Fruit fly (Drosophila melanogaster) whole organism, prepupa: ENCODE data around the gene CG4686.

ENCODE experiments used
- CG10631 ChIP-seq: fragments of 200-800 bp; sonication (Bioruptor generic); optimal IDR thresholded peaks from 2 replicates; lab custom pipeline; 2016; ENCODE audit warnings: missing biosample characterization, missing genetic modification characterization
- CG10669 ChIP-seq: fragments of 200-800 bp; sonication (Bioruptor generic); optimal IDR thresholded peaks from 3 replicates; lab custom pipeline; 2018; ENCODE audit warnings: missing biosample characterization, mild to moderate bottlenecking, missing genetic modification characterization, moderate library complexity
- CG11762 ChIP-seq: fragments of 200-800 bp; sonication (Bioruptor generic); optimal IDR thresholded peaks from 3 replicates; lab custom pipeline; 2016; ENCODE audit warnings: missing biosample characterization, missing genetic modification characterization; ENCODE audit not compliant: insufficient read depth
- CG11902 ChIP-seq: fragments of 200-800 bp; sonication (Bioruptor generic); optimal IDR thresholded peaks from 3 replicates; lab custom pipeline; 2016; ENCODE audit warnings: missing biosample characterization, missing genetic modification characterization
- CG15336 ChIP-seq: fragments of 200-800 bp; sonication (Bioruptor generic); IDR thresholded peaks from 2 replicates; pipeline ENCODE4 v1.3.6; 2022; ENCODE audit warnings: missing biosample characterization, missing genetic modification characterization
- CG16779 ChIP-seq: fragments of 200-800 bp; sonication (Bioruptor generic); optimal IDR thresholded peaks from 3 replicates; lab custom pipeline; 2017; ENCODE audit warnings: missing biosample characterization, mild to moderate bottlenecking, missing genetic modification characterization
- CG3032 ChIP-seq: fragments of 200-800 bp; optimal IDR thresholded peaks from 2 replicates; lab custom pipeline; 2019; ENCODE audit warnings: missing biosample characterization, mild to moderate bottlenecking, missing genetic modification characterization, moderate library complexity
- CG31627 ChIP-seq: fragments of 200-800 bp; sonication (Bioruptor generic); optimal IDR thresholded peaks from 3 replicates; lab custom pipeline; 2016; ENCODE audit warnings: missing biosample characterization, missing genetic modification characterization
- CG34406 ChIP-seq: fragments of 200-800 bp; sonication (Bioruptor generic); optimal IDR thresholded peaks from 3 replicates; lab custom pipeline; 2016; ENCODE audit warnings: missing biosample characterization, missing genetic modification characterization
- CG3919 ChIP-seq: fragments of 200-800 bp; sonication (Bioruptor generic); optimal IDR thresholded peaks from 3 replicates; lab custom pipeline; 2016; ENCODE audit warnings: missing biosample characterization, missing genetic modification characterization
- CG4318 ChIP-seq: fragments of 200-800 bp; sonication (Bioruptor generic); optimal IDR thresholded peaks from 3 replicates; lab custom pipeline; 2017; ENCODE audit warnings: missing biosample characterization, mild to moderate bottlenecking, missing genetic modification characterization
- CG6163 ChIP-seq: fragments of 200-800 bp; sonication (Bioruptor generic); IDR thresholded peaks from 3 replicates; pipeline ENCODE4 v1.3.6; 2022; ENCODE audit warnings: missing biosample characterization, missing genetic modification characterization
- CG6276 ChIP-seq: fragments of 200-800 bp; sonication (Bioruptor generic); optimal IDR thresholded peaks from 2 replicates; lab custom pipeline; 2017; ENCODE audit warnings: missing biosample characterization, mild to moderate bottlenecking, missing genetic modification characterization
- CG6792 ChIP-seq: fragments of 200-800 bp; sonication (Bioruptor generic); optimal IDR thresholded peaks from 3 replicates; lab custom pipeline; 2016; ENCODE audit warnings: missing biosample characterization, missing genetic modification characterization
- CG6808 ChIP-seq: fragments of 200-800 bp; sonication (Bioruptor generic); optimal IDR thresholded peaks from 3 replicates; lab custom pipeline; 2017; ENCODE audit warnings: missing biosample characterization, missing genetic modification characterization, mild to moderate bottlenecking, moderate library complexity, missing genetic modification reagents
- CG6854 ChIP-seq: fragments of 200-800 bp; sonication (Bioruptor generic); optimal IDR thresholded peaks from 2 replicates; lab custom pipeline; 2017; ENCODE audit warnings: missing biosample characterization, mild to moderate bottlenecking, missing genetic modification characterization
- CG7368 ChIP-seq: fragments of 200-800 bp; sonication (Bioruptor generic); optimal IDR thresholded peaks from 3 replicates; lab custom pipeline; 2016; ENCODE audit warnings: missing biosample characterization, missing genetic modification characterization
- CG8119 ChIP-seq: fragments of 200-800 bp; sonication (Bioruptor generic); IDR thresholded peaks from 3 replicates; pipeline ENCODE4 v1.3.6; 2022; ENCODE audit warnings: missing biosample characterization, missing genetic modification characterization
- CG8319 ChIP-seq: fragments of 200-800 bp; sonication (Bioruptor generic); optimal IDR thresholded peaks from 3 replicates; lab custom pipeline; 2016; ENCODE audit warnings: missing biosample characterization, missing genetic modification characterization
- CG8632 ChIP-seq: fragments of 200-800 bp; sonication (Bioruptor generic); optimal IDR thresholded peaks from 3 replicates; lab custom pipeline; 2016; ENCODE audit warnings: missing biosample characterization, missing genetic modification characterization
- Eip78C ChIP-seq: fragments of 200-800 bp; sonication (Bioruptor generic); peaks from one replicate; lab custom pipeline; 2016; ENCODE audit warnings: missing biosample characterization, missing genetic modification characterization
- Ets96B ChIP-seq: fragments of 200-800 bp; optimal IDR thresholded peaks from 2 replicates; lab custom pipeline; 2019; ENCODE audit warnings: missing biosample characterization, mild to moderate bottlenecking, missing genetic modification characterization, moderate library complexity
- Gug ChIP-seq: fragments of 200-800 bp; sonication (Bioruptor generic); IDR thresholded peaks from 2 replicates; pipeline ENCODE4 v1.3.6; 2022; ENCODE audit warnings: missing biosample characterization, missing genetic modification characterization
- Hr38 ChIP-seq: sonication (Bioruptor generic); optimal IDR thresholded peaks from 2 replicates; lab custom pipeline; 2016; ENCODE audit warnings: missing biosample characterization, missing genetic modification characterization
- Hr39 ChIP-seq: fragments of 200-800 bp; sonication (Bioruptor generic); optimal IDR thresholded peaks from 2 replicates; lab custom pipeline; 2016; ENCODE audit warnings: missing biosample characterization, missing genetic modification characterization
- Hr4 ChIP-seq: fragments of 200-800 bp; sonication (Bioruptor generic); optimal IDR thresholded peaks from 3 replicates; lab custom pipeline; 2016; ENCODE audit warnings: missing biosample characterization, missing genetic modification characterization
- Lpt ChIP-seq: fragments of 200-800 bp; sonication (Bioruptor generic); optimal IDR thresholded peaks from 3 replicates; lab custom pipeline; 2016; ENCODE audit warnings: missing biosample characterization, missing genetic modification characterization
- Met ChIP-seq: fragments of 200-800 bp; sonication (Bioruptor generic); optimal IDR thresholded peaks from 3 replicates; lab custom pipeline; 2016; ENCODE audit warnings: missing biosample characterization, missing genetic modification characterization
- OdsH ChIP-seq: fragments of 200-800 bp; sonication (Bioruptor generic); optimal IDR thresholded peaks from 3 replicates; lab custom pipeline; 2016; ENCODE audit warnings: missing biosample characterization, missing genetic modification characterization
- Sox102F ChIP-seq: fragments of 200-800 bp; sonication (Bioruptor generic); optimal IDR thresholded peaks from 2 replicates; lab custom pipeline; 2016; ENCODE audit warnings: missing biosample characterization, mild to moderate bottlenecking, missing genetic modification characterization
- Sox14 ChIP-seq: fragments of 200-800 bp; sonication (Bioruptor generic); optimal IDR thresholded peaks from 3 replicates; lab custom pipeline; 2016; ENCODE audit warnings: missing biosample characterization, missing genetic modification characterization
- Sox15 ChIP-seq: fragments of 200-800 bp; sonication (Bioruptor generic); optimal IDR thresholded peaks from 3 replicates; lab custom pipeline; 2016; ENCODE audit warnings: missing biosample characterization, missing genetic modification characterization
- achi ChIP-seq: fragments of 200-800 bp; sonication (Bioruptor generic); optimal IDR thresholded peaks from 3 replicates; lab custom pipeline; 2016; ENCODE audit warnings: missing biosample characterization, missing genetic modification characterization
- acj6 ChIP-seq: fragments of 200-800 bp; sonication (Bioruptor generic); optimal IDR thresholded peaks from 3 replicates; lab custom pipeline; 2016; ENCODE audit warnings: missing biosample characterization, missing genetic modification characterization
- cyc ChIP-seq: fragments of 200-800 bp; sonication (Bioruptor generic); optimal IDR thresholded peaks from 3 replicates; lab custom pipeline; 2016; ENCODE audit warnings: missing biosample characterization, missing genetic modification characterization
- dac ChIP-seq: fragments of 200-800 bp; sonication (Bioruptor generic); optimal IDR thresholded peaks from 2 replicates; lab custom pipeline; 2017; ENCODE audit warnings: missing biosample characterization, mild to moderate bottlenecking, missing genetic modification characterization
- dsx ChIP-seq: fragments of 200-800 bp; optimal IDR thresholded peaks from 3 replicates; lab custom pipeline; 2019; ENCODE audit warnings: missing biosample characterization, mild to moderate bottlenecking, missing genetic modification characterization, moderate library complexity; ENCODE audit not compliant: poor library complexity, severe bottlenecking
- eg ChIP-seq: fragments of 200-800 bp; sonication (Bioruptor generic); IDR thresholded peaks from 3 replicates; pipeline ENCODE4 v1.3.6; 2022; ENCODE audit warnings: missing biosample characterization, missing genetic modification characterization
- esn ChIP-seq: fragments of 200-800 bp; sonication (Bioruptor generic); optimal IDR thresholded peaks from 2 replicates; lab custom pipeline; 2016; ENCODE audit warnings: missing biosample characterization, mild to moderate bottlenecking, missing genetic modification characterization, moderate library complexity
- fd59A ChIP-seq: fragments of 200-800 bp; sonication (Bioruptor generic); optimal IDR thresholded peaks from 2 replicates; lab custom pipeline; 2017; ENCODE audit warnings: missing biosample characterization, mild to moderate bottlenecking, missing genetic modification characterization, missing genetic modification reagents
- fd85E ChIP-seq: fragments of 200-800 bp; sonication (Bioruptor generic); optimal IDR thresholded peaks from 3 replicates; lab custom pipeline; 2016; ENCODE audit warnings: missing biosample characterization, missing genetic modification characterization
- fkh ChIP-seq: fragments of 200-800 bp; sonication (Bioruptor generic); optimal IDR thresholded peaks from 3 replicates; lab custom pipeline; 2017; ENCODE audit warnings: missing biosample characterization, mild to moderate bottlenecking, missing genetic modification characterization, moderate library complexity
- pdm3 ChIP-seq: fragments of 200-800 bp; sonication (Bioruptor generic); optimal IDR thresholded peaks from 3 replicates; lab custom pipeline; 2016; ENCODE audit warnings: missing biosample characterization, missing genetic modification characterization
- salr ChIP-seq, 2 experiments: fragments of 200-800 bp; sonication (Bioruptor generic); optimal IDR thresholded peaks; 3 replicates each; lab custom pipeline; 2016 to 2018; ENCODE audit warnings: missing biosample characterization in 2 of 2, missing genetic modification characterization in 2 of 2, mild to moderate bottlenecking in 1 of 2
- spab ChIP-seq: fragments of 200-800 bp; sonication (Bioruptor generic); optimal IDR thresholded peaks from 2 replicates; lab custom pipeline; 2017; ENCODE audit warnings: missing biosample characterization, mild to moderate bottlenecking, missing genetic modification characterization, missing genetic modification reagents
- svp ChIP-seq: fragments of 200-800 bp; sonication (Bioruptor generic); peaks from one replicate; lab custom pipeline; 2016; ENCODE audit warnings: missing biosample characterization, missing genetic modification characterization
- vri ChIP-seq: fragments of 200-800 bp; sonication (Bioruptor generic); optimal IDR thresholded peaks from 3 replicates; lab custom pipeline; 2016; ENCODE audit warnings: missing biosample characterization, mild to moderate bottlenecking, missing genetic modification characterization

CG4686 gene

DNA sequence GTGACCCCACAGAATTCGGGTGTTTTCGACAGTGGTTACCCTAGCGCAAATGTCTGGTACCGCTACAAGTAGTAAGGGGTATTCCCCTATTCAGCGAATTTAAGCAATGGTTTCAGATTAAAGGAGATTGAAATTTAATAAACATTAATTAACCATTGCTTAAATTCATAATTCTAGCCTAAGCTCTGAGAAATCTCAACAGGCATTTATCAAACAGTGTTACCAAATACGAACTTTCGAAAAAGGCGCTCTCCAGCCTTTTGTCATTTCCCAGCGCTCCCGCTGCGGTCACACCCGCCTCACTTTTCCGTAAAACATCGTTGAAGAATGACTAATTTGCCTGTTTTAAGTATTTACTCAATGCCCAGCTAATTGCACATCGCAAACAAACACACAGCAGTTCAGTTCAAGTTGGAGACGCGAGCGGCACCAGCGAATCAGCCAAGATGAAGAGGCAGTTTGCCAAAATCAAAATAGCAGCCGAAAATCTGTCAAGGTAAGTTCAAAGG, 40.6 kb downstream of the CG4686 start, which contains the start of the genes Surf6 and RhoGAP92B (continued):
- TF ChIP-seq eg (GFP tag; lab: Robert Waterston, UW) = peak; percentile 64; the same call in 2 of the 3 replicates
- peak; percentile 68 for TF ChIP-seq Met (GFP tag; lab: Kevin White, UChicago)
- peak; percentile 19 for TF ChIP-seq CG11902 (GFP tag; lab: Kevin White, UChicago)
- TF ChIP-seq CG6808 (GFP tag; lab: Kevin White, UChicago) = peak; percentile 52
- peak; percentile 62 for TF ChIP-seq achi (GFP tag; lab: Kevin White, UChicago)
- TF ChIP-seq salr (GFP tag; optimal IDR thresholded peaks at IDR 0.05; lab: Kevin White, UChicago) = no peak
- TF ChIP-seq Sox15 (GFP tag; lab: Kevin White, UChicago) = peak; percentile 27
- peak; percentile 31 for TF ChIP-seq Ets96B (tag; lab: Kevin White, UChicago)
- TF ChIP-seq Hr4 = peak; percentile 51
- no peak for TF ChIP-seq CG4318 (GFP tag; lab: Kevin White, UChicago)
- TF ChIP-seq Sox14 (GFP tag; lab: Kevin White, UChicago) = peak; percentile 76
- peak; percentile 55 for TF ChIP-seq cyc (GFP tag; lab: Kevin White, UChicago)
- no peak for TF ChIP-seq Lpt (GFP tag; lab: Kevin White, UChicago)
- no peak for TF ChIP-seq Hr38 (GFP tag; lab: Kevin White, UChicago)
- TF ChIP-seq CG8632 (GFP tag; lab: Kevin White, UChicago) = no peak
- 0 out of 2 replicates have a peak, but pooled peaks have one; percentile 36 for TF ChIP-seq CG15336
- no peak for TF ChIP-seq spab
- TF ChIP-seq vri (GFP tag; lab: Kevin White, UChicago) = peak; percentile 66
- peak; percentile 35 for TF ChIP-seq CG34406 (GFP tag; lab: Kevin White, UChicago)
- TF ChIP-seq CG6276 (GFP tag; lab: Kevin White, UChicago) = no peak
- peak; percentile 23; the same call in 1 of the 3 replicates for TF ChIP-seq CG8119 (GFP tag; lab: Robert Waterston, UW)
- TF ChIP-seq CG8319 (GFP tag; lab: Kevin White, UChicago) = peak; percentile 42
- TF ChIP-seq dsx (GFP tag; lab: Kevin White, UChicago) = peak; percentile 43
- peak; percentile 60 for TF ChIP-seq fkh (GFP tag; lab: Kevin White, UChicago)
- TF ChIP-seq acj6 (GFP tag; lab: Kevin White, UChicago) = peak; percentile 42
- no peak for TF ChIP-seq pdm3

DNA sequence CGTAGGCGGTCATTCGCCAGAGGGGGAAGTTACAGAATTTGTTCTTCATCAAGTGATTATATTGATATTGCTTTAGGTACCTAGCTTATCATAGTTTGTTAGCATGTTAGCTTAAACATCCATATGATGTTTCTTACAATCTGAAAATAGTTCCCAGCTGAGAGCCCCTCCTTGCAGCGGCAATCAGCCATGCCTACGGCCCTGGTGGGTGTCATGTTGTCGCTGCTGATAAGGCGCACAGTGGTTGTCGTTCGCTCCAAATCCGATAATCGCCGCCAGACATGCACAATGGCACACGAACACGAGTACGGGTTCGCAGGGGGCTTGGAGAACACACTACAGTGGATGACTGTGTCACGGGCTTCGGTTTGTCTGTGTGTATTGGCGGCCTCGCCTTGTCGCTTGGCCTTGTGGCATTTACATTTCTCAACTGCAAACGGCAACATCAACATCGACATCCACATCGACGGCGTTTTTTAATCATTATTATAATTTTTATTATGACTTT, 41.7 kb downstream of the CG4686 start:
- TF ChIP-seq fkh (GFP tag; lab: Kevin White, UChicago) (peak; percentile 61), CG4318 (GFP tag; lab: Kevin White, UChicago) (no peak), fd59A (GFP tag; lab: Kevin White, UChicago) (peak; percentile 85), esn (peak; percentile 93), salr (GFP tag; optimal IDR thresholded peaks at IDR 0.05; lab: Kevin White, UChicago) (peak; percentile 70 to 77), svp (GFP tag; lab: Kevin White, UChicago) (peak; percentile 98), Met (GFP tag; lab: Kevin White, UChicago) (peak; percentile 87), dac (GFP tag; lab: Kevin White, UChicago) (peak; percentile 63), CG6792 (GFP tag; lab: Kevin White, UChicago) (peak; percentile 90), Gug (GFP tag; lab: Robert Waterston, UW) (peak; percentile 81), CG3032 (tag; lab: Kevin White, UChicago) (peak; percentile 81), CG6276 (GFP tag; lab: Kevin White, UChicago) (peak; percentile 74), Eip78C (GFP tag; lab: Kevin White, UChicago) (peak; percentile 95), CG7368 (GFP tag; lab: Kevin White, UChicago) (peak; percentile 82), Hr39 (GFP tag; lab: Kevin White, UChicago) (peak; percentile 95), Hr4 (peak; percentile 86), OdsH (peak; percentile 92), CG11902 (GFP tag; lab: Kevin White, UChicago) (peak; percentile 87), Sox15 (GFP tag; lab: Kevin White, UChicago) (peak; percentile 89), CG10631 (GFP tag; lab: Kevin White, UChicago) (peak; percentile 81), CG6163 (GFP tag; lab: Robert Waterston, UW) (peak; percentile 91), achi (GFP tag; lab: Kevin White, UChicago) (peak; percentile 87), spab (peak; percentile 86), Sox14 (GFP tag; lab: Kevin White, UChicago) (peak; percentile 89), CG6854 (GFP tag; lab: Kevin White, UChicago) (peak; percentile 53), Sox102F (GFP tag; lab: Kevin White, UChicago) (peak; percentile 90), CG8632 (GFP tag; lab: Kevin White, UChicago) (peak; percentile 83), CG3919 (GFP tag; lab: Kevin White, UChicago) (peak; percentile 87), CG11762 (peak; percentile 82), CG31627 (GFP tag; lab: Kevin White, UChicago) (peak; percentile 95), eg (GFP tag; lab: Robert Waterston, UW) (peak; percentile 91), CG10669 (peak; percentile 80), fd85E (GFP tag; lab: Kevin White, UChicago) (no peak), CG16779 (tag; lab: Kevin White, UChicago) (peak; percentile 68), pdm3 (peak; percentile 92)
